Worm (Caenorhabditis elegans) whole organism, late embryonic: ENCODE data around the gene F42A6.1.
A peak's percentile ranks its signal among the peaks of the same experiment; 100 is the strongest.

Experiments
- C38D4.7 ChIP-seq: fragments of 200-800 bp; sonication (Bioruptor generic); optimal IDR thresholded peaks from 2 replicates; lab custom pipeline; 2018; ENCODE audit warnings: mild to moderate bottlenecking, missing genetic modification characterization, moderate library complexity, missing compliant biosample characterization
- K02D7.2 ChIP-seq: sonication (generic microtip); optimal IDR thresholded peaks from 2 replicates; lab custom pipeline; 2017; ENCODE audit warnings: mild to moderate bottlenecking, missing genetic modification characterization, missing compliant biosample characterization
- T23F11.4 ChIP-seq: fragments of 200-800 bp; sonication (Bioruptor generic); optimal IDR thresholded peaks from 2 replicates; lab custom pipeline; 2018; ENCODE audit warnings: mild to moderate bottlenecking, missing genetic modification characterization, missing compliant biosample characterization
- Y22D7AL.16 ChIP-seq: sonication (generic microtip); optimal IDR thresholded peaks from 2 replicates; lab custom pipeline; 2016; ENCODE audit warnings: missing genetic modification characterization, missing compliant biosample characterization
- ceh-14 ChIP-seq: sonication (generic microtip); optimal IDR thresholded peaks from 2 replicates; lab custom pipeline; 2016; ENCODE audit warnings: missing genotype, missing genetic modification characterization, missing compliant biosample characterization
- ceh-18 ChIP-seq: sonication (generic microtip); optimal IDR thresholded peaks from 2 replicates; lab custom pipeline; 2016; ENCODE audit warnings: missing genetic modification characterization, missing compliant biosample characterization
- ceh-19 ChIP-seq: fragments of 200-800 bp; sonication (Bioruptor generic); optimal IDR thresholded peaks from 2 replicates; lab custom pipeline; 2018; ENCODE audit warnings: mild to moderate bottlenecking, missing genetic modification characterization, missing compliant biosample characterization
- ceh-2 ChIP-seq: sonication (generic microtip); optimal IDR thresholded peaks from 2 replicates; lab custom pipeline; 2016; ENCODE audit warnings: missing genotype, missing genetic modification characterization, missing compliant biosample characterization
- ceh-30 ChIP-seq: fragments of 150-350 bp; optimal IDR thresholded peaks from 2 replicates; lab custom pipeline; 2014; ENCODE audit warnings: missing biosample characterization, missing genetic modification characterization
- ceh-31 ChIP-seq: sonication (generic microtip); optimal IDR thresholded peaks from 2 replicates; lab custom pipeline; 2016; ENCODE audit warnings: missing genetic modification characterization, missing compliant biosample characterization
- ceh-34 ChIP-seq: sonication (generic microtip); optimal IDR thresholded peaks from 2 replicates; lab custom pipeline; 2016; ENCODE audit warnings: mild to moderate bottlenecking, missing genetic modification characterization, missing compliant biosample characterization
- ceh-48 ChIP-seq: sonication (generic microtip); optimal IDR thresholded peaks from 2 replicates; lab custom pipeline; 2016; ENCODE audit warnings: missing genetic modification characterization, inconsistent platforms, missing compliant biosample characterization
- ceh-9 ChIP-seq: sonication (generic microtip); optimal IDR thresholded peaks from 2 replicates; lab custom pipeline; 2016; ENCODE audit warnings: mild to moderate bottlenecking, missing genetic modification characterization, inconsistent platforms, missing compliant biosample characterization
- dve-1 ChIP-seq: sonication (generic microtip); optimal IDR thresholded peaks from 2 replicates; lab custom pipeline; 2017; ENCODE audit warnings: antibody characterized with exemption, mild to moderate bottlenecking, missing genetic modification characterization, missing compliant biosample characterization
- elt-2 ChIP-seq: sonication (generic microtip); optimal IDR thresholded peaks from 2 replicates; lab custom pipeline; 2016; ENCODE audit warnings: missing genetic modification reagents, missing genetic modification characterization, missing compliant biosample characterization
- elt-4 ChIP-seq: sonication (generic microtip); optimal IDR thresholded peaks from 2 replicates; lab custom pipeline; 2016; ENCODE audit warnings: missing genetic modification characterization, missing compliant biosample characterization
- eyg-1 ChIP-seq: sonication (generic microtip); optimal IDR thresholded peaks from 2 replicates; lab custom pipeline; 2016; ENCODE audit warnings: missing genotype, missing genetic modification characterization, missing compliant biosample characterization
- gmeb-2 ChIP-seq: sonication (generic microtip); optimal IDR thresholded peaks from 2 replicates; lab custom pipeline; 2016; ENCODE audit warnings: missing genetic modification characterization, inconsistent platforms, missing compliant biosample characterization
- hlh-30 ChIP-seq: sonication (generic microtip); optimal IDR thresholded peaks from 2 replicates; lab custom pipeline; 2017; ENCODE audit warnings: antibody characterized with exemption, missing genetic modification characterization, missing compliant biosample characterization; ENCODE audit not compliant: insufficient read depth
- lim-6 ChIP-seq: sonication (generic microtip); optimal IDR thresholded peaks from 2 replicates; lab custom pipeline; 2016; ENCODE audit warnings: missing genetic modification characterization, missing compliant biosample characterization
- mec-3 ChIP-seq: sonication (generic microtip); optimal IDR thresholded peaks from 2 replicates; lab custom pipeline; 2016; ENCODE audit warnings: borderline replicate concordance, missing genetic modification characterization, missing compliant biosample characterization
- nfya-1 ChIP-seq: sonication (generic microtip); optimal IDR thresholded peaks from 2 replicates; lab custom pipeline; 2017; ENCODE audit warnings: missing genetic modification characterization, mild to moderate bottlenecking, missing compliant biosample characterization, antibody characterized with exemption, moderate library complexity
- pag-3 ChIP-seq: sonication (generic microtip); optimal IDR thresholded peaks from 2 replicates; lab custom pipeline; 2016; ENCODE audit warnings: missing compliant biosample characterization, missing genetic modification characterization, borderline replicate concordance
- pat-9 ChIP-seq: fragments of 200-800 bp; sonication (Bioruptor generic); optimal IDR thresholded peaks from 2 replicates; lab custom pipeline; 2018; ENCODE audit warnings: mild to moderate bottlenecking, missing genetic modification characterization, moderate library complexity, missing compliant biosample characterization
- pqm-1 ChIP-seq: sonication (generic microtip); optimal IDR thresholded peaks from 2 replicates; lab custom pipeline; 2016; ENCODE audit warnings: missing genetic modification characterization, missing compliant biosample characterization
- sox-2 ChIP-seq: fragments of 200-800 bp; sonication (Bioruptor generic); IDR thresholded peaks from 2 replicates; pipeline ENCODE4 v1.3.6; 2022; ENCODE audit warnings: missing genetic modification reagents, missing genetic modification characterization, missing compliant biosample characterization
- tbx-2 ChIP-seq: sonication (generic microtip); optimal IDR thresholded peaks from 2 replicates; lab custom pipeline; 2016; ENCODE audit warnings: missing genetic modification characterization, missing compliant biosample characterization
- unc-42 ChIP-seq: sonication (generic microtip); optimal IDR thresholded peaks from 2 replicates; lab custom pipeline; 2016; ENCODE audit warnings: missing genotype, missing genetic modification characterization, missing compliant biosample characterization
- unc-55 ChIP-seq: sonication (generic microtip); optimal IDR thresholded peaks from 2 replicates; lab custom pipeline; 2017; ENCODE audit warnings: missing biosample characterization, missing genetic modification reagents, missing genetic modification characterization
- ztf-16 ChIP-seq: sonication (generic microtip); optimal IDR thresholded peaks from 2 replicates; lab custom pipeline; 2017; ENCODE audit warnings: missing genetic modification characterization, missing compliant biosample characterization

The F42A6.1 gene

ce11 chrIV:3398078-3398477 lies 43.2 kb downstream of the F42A6.1 start:
- TF ChIP-seq pat-9 (tag; lab: Kevin White, UChicago), result no peak
- TF ChIP-seq mec-3, result no peak
- no peak for TF ChIP-seq ceh-14 (tag; lab: Kevin White, UChicago)
- TF ChIP-seq, all 69 proteins: peak for 0

- TF ChIP-seq ztf-16 (tag; lab: Kevin White, UChicago), result peak; percentile 25
- no peak for TF ChIP-seq ceh-2 (tag; lab: Kevin White, UChicago)
- TF ChIP-seq unc-55, result no peak
- peak; percentile 2 for TF ChIP-seq ceh-34 (tag; lab: Kevin White, UChicago)
- no peak for TF ChIP-seq C38D4.7 (GFP tag; lab: Kevin White, UChicago)
- no peak for TF ChIP-seq dve-1
- TF ChIP-seq elt-4 (tag; lab: Kevin White, UChicago), result no peak
- TF ChIP-seq ceh-19 (GFP tag; lab: Kevin White, UChicago), result peak; percentile 5
- peak; percentile 5 for TF ChIP-seq unc-42 (tag; lab: Kevin White, UChicago)
- TF ChIP-seq sox-2 (GFP tag; lab: Robert Waterston, UW), result no peak
- no peak for TF ChIP-seq K02D7.2 (tag; lab: Kevin White, UChicago)
- TF ChIP-seq ceh-48, result peak; percentile 18
- peak; percentile 46 for TF ChIP-seq nfya-1 (tag; lab: Kevin White, UChicago)
- TF ChIP-seq Y22D7AL.16 (tag; lab: Kevin White, UChicago), result peak; percentile 11
- no peak for TF ChIP-seq hlh-30
- TF ChIP-seq pag-3 (tag; lab: Kevin White, UChicago), result no peak
- peak; percentile 11 for TF ChIP-seq ceh-31
- no peak for TF ChIP-seq pqm-1 (tag; lab: Kevin White, UChicago)
- TF ChIP-seq T23F11.4 (GFP tag; lab: Kevin White, UChicago), result no peak
- TF ChIP-seq gmeb-2 (tag; lab: Kevin White, UChicago), result peak; percentile 6
- no peak for TF ChIP-seq ceh-30 (tag; lab: Kevin White, UChicago)
- no peak for TF ChIP-seq ceh-9 (tag; lab: Kevin White, UChicago)
- peak; percentile 1 for TF ChIP-seq tbx-2 (tag; lab: Kevin White, UChicago)
- no peak for TF ChIP-seq eyg-1 (tag; lab: Kevin White, UChicago)
- no peak for TF ChIP-seq lim-6
These were observed 44.3 kb downstream of the F42A6.1 start, which contains the start of the genes dyf-3 and pdhb-1 for ce11 chrIV:3399015-3399722. Gene dyf-3, minus strand, starts transcription at chrIV:3399231. Gene pdhb-1, plus strand, starts transcription at chrIV:3399672.

DNA sequence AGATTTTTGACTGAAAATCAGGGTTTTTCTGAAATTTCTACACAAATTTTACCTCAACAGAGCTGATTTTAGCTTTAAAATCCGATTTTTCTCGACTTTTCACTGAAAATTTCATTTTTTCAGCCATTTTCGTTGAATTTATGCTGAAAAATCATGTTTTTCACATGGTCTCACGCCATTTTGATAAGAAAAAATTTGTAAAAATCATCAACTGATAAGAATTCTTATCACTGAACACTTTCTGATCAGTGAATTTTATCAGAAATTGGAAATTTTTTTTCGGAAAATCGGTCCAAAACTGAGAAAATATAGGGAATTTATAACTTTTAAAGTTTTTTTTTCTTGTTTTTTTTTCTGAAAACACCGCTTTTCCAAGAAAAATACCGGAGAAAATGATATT lies 46.1 kb downstream of the F42A6.1 start:
- no peak for TF ChIP-seq ceh-18 (tag; lab: Kevin White, UChicago)
- TF ChIP-seq elt-2 (tag; lab: Kevin White, UChicago), result peak; percentile 72
